Fruit fly (Drosophila melanogaster): ENCODE results near the gene Vps2.

DNA sequence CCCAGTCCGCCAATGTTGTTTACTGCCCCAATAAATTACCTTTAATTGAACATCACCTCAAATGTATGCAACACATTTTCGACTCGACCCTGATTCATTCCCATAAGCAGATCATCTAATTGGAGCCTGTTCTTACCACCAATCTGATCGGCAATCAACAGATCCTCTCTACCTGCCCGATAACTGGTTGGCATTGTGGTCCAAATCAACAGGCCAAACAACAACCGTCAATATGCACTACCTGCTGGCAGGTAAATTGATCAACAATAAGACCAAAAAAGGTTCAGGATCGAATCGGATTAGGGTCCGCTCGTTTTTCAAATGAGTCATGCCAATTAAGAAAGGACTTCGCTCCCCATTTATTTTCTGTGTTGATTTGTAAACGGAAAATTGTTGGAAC lies 29.4 kb upstream of the Vps2 start:
- TF ChIP-seq Snoo (tag; optimal IDR thresholded peaks at IDR 0.05) (no peak), CG14655 (GFP tag; optimal IDR thresholded peaks at IDR 0.05) (no peak), Ets98B (GFP tag; IDR thresholded peaks at IDR 0.05) (no peak), Pif1B (GFP tag; optimal IDR thresholded peaks at IDR 0.05) (no peak), CG32121 (GFP tag; IDR thresholded peaks at IDR 0.05) (no peak), fd96Ca (GFP tag; IDR thresholded peaks at IDR 0.05) (no peak)

Measured in whole organism, pupa.